Worm (Caenorhabditis elegans) whole organism, early embryonic: Measurements from ENCODE around the gene T01D1.8.

ENCODE experiments used
- B0310.2 ChIP-seq: sonication (generic microtip); optimal IDR thresholded peaks from 2 replicates; lab custom pipeline; 2016; ENCODE audit warnings: mild to moderate bottlenecking, missing genetic modification characterization, missing compliant biosample characterization
- F13C5.2 ChIP-seq: sonication (generic microtip); optimal IDR thresholded peaks from 2 replicates; lab custom pipeline; 2017; ENCODE audit warnings: mild to moderate bottlenecking, missing genetic modification characterization, inconsistent platforms, missing compliant biosample characterization
- aly-1 ChIP-seq: sonication (generic microtip); optimal IDR thresholded peaks from 2 replicates; lab custom pipeline; 2016; ENCODE audit warnings: missing genetic modification characterization, missing compliant biosample characterization
- ama-1 ChIP-seq: fragments of 150-350 bp; optimal IDR thresholded peaks from 2 replicates; lab custom pipeline; 2014
- flt-1 ChIP-seq: fragments of 200-800 bp; sonication (Bioruptor generic); IDR thresholded peaks from 2 replicates; pipeline ENCODE4 v1.3.6; 2022; ENCODE audit warnings: missing genetic modification characterization, missing compliant biosample characterization
- hmbx-1 ChIP-seq: sonication (generic microtip); optimal IDR thresholded peaks from 2 replicates; lab custom pipeline; 2016; ENCODE audit warnings: mild to moderate bottlenecking, missing genetic modification characterization, missing compliant biosample characterization
- hmg-4 ChIP-seq: fragments of 200-800 bp; sonication (Bioruptor generic); optimal IDR thresholded peaks from 2 replicates; lab custom pipeline; 2018; ENCODE audit warnings: mild to moderate bottlenecking, missing genetic modification characterization, missing compliant biosample characterization
- pes-1 ChIP-seq: fragments of 200-800 bp; sonication (Bioruptor generic); IDR thresholded peaks from 2 replicates; pipeline ENCODE4 v1.3.6; 2022; ENCODE audit warnings: missing genetic modification reagents, missing genetic modification characterization, missing compliant biosample characterization
- sea-1 ChIP-seq: fragments of 200-800 bp; sonication (Bioruptor generic); conservative IDR thresholded peaks from 2 replicates; pipeline ENCODE4 v1.3.6; 2022; ENCODE audit warnings: missing genetic modification characterization, missing compliant biosample characterization

- TF ChIP-seq ama-1 (lab: Kevin White, UChicago) (no peak), flt-1 (no peak), aly-1 (tag; lab: Kevin White, UChicago) (no peak), F13C5.2 (no peak), sea-1 (no peak), B0310.2 (tag; lab: Kevin White, UChicago) (no peak), pes-1 (GFP tag; lab: Robert Waterston, UW) (no peak), hmg-4 (no peak), hmbx-1 (tag; lab: Kevin White, UChicago) (no peak)
These were observed 8.4 kb upstream of the T01D1.8 start for ce11 chrII:178146-178545.
